Fruit fly (Drosophila melanogaster): ENCODE data around the gene CG3301.

Gene CG3301

DNA sequence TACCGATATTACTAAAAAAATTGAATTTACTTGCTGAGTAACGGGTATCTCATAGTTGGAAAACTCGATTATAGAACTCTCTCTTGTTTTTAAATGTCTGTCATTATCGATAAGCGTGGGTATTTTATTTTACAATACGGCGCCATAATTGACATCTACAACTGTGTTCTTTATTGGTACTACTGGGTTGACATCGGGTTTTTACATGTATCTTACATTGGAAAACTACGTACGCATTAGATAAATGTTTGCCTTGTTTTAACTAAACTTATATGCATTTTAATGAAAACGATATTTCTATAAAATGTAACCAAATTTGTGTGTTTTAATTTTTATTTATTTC is 19.6 kb upstream of the CG3301 start:
- TF ChIP-seq CG12605 (GFP tag; IDR thresholded peaks at IDR 0.05) (no peak), fd96Ca (GFP tag; IDR thresholded peaks at IDR 0.05) (no peak), CG14655 (GFP tag; optimal IDR thresholded peaks at IDR 0.05) (no peak), CG8301 (tag; optimal IDR thresholded peaks at IDR 0.05) (no peak), CG8159 (tag; optimal IDR thresholded peaks at IDR 0.05) (no peak), Pif1B (GFP tag; optimal IDR thresholded peaks at IDR 0.05) (no peak), CG10348 (GFP tag; IDR thresholded peaks at IDR 0.05) (no peak), EcR (GFP tag; optimal IDR thresholded peaks at IDR 0.05) (no peak)

DNA sequence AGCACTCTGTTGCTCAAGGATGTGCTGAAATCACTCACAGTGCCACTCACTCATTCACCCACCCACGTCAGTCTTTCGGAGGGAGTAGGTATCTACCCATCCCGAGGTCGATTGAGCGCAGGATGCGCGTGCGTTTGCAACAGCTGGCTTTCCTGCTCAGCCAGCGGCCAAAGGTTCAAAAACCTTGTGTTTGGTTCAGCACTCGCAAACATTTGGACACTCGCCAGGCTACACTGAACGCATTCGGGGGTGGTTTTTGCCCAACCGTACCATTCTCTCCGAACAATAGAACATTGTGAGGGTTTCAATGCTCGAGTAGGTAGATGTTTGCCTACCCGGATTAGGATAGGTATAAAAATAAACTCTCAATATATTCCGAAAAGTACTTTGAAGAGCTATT is 19.0 kb upstream of the CG3301 start:
- no peak for TF ChIP-seq CG8159 (tag; optimal IDR thresholded peaks at IDR 0.05)
- TF ChIP-seq CG13204 (GFP tag; optimal IDR thresholded peaks at IDR 0.05), result no peak
- no peak for TF ChIP-seq CG14655 (GFP tag; optimal IDR thresholded peaks at IDR 0.05)
- no peak for TF ChIP-seq fd96Ca (GFP tag; IDR thresholded peaks at IDR 0.05)
- TF ChIP-seq Pif1A (GFP tag; optimal IDR thresholded peaks at IDR 0.05), result peak; percentile 1
- TF ChIP-seq Pif1B (GFP tag; optimal IDR thresholded peaks at IDR 0.05), result no peak
- no peak for TF ChIP-seq CG15710 (tag; optimal IDR thresholded peaks at IDR 0.05)
- 0 out of 2 replicates have a peak, but pooled peaks have one; percentile 20 for TF ChIP-seq Ets98B (GFP tag; IDR thresholded peaks at IDR 0.05)
- peak; percentile 82 for TF ChIP-seq EcR (GFP tag; optimal IDR thresholded peaks at IDR 0.05)
- no peak for TF ChIP-seq rn (GFP tag; IDR thresholded peaks at IDR 0.05)
- TF ChIP-seq Snoo (tag; optimal IDR thresholded peaks at IDR 0.05), result no peak
- no peak for TF ChIP-seq CG32121 (GFP tag; IDR thresholded peaks at IDR 0.05)
- no peak for TF ChIP-seq CG12605 (GFP tag; IDR thresholded peaks at IDR 0.05)
- TF ChIP-seq CG4496 (GFP tag; IDR thresholded peaks at IDR 0.05), result no peak
- no peak for TF ChIP-seq CG9948 (tag; optimal IDR thresholded peaks at IDR 0.05)
- no peak for TF ChIP-seq CG10348 (GFP tag; IDR thresholded peaks at IDR 0.05)

DNA sequence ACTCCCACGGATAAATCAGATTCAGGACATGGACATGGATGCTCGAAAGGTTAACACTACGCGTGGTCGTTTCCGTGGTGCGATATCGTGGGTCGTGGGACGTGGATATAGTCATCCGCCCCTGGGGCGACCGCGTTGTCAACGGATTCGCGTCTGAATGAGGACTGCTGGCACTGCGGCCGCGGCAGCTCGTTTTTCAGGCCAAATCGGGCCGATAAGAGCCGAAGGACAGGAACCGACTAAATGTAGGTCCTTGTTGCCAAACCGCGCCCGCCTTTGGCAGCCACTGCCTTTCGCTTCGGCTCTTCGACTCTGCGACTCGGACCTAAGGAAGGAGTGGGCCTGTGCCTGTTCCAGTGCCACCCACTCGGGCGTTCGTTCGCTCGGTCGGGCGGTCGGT is 17.8 kb upstream of the CG3301 start, which contains the start of gene SIFaR:
Gene SIFaR, minus strand, starts transcription at position 166 of the 400 bp plus-strand sequence.
- no peak for TF ChIP-seq CG32121 (GFP tag; IDR thresholded peaks at IDR 0.05)
- no peak for TF ChIP-seq Snoo (tag; optimal IDR thresholded peaks at IDR 0.05)
- TF ChIP-seq fd96Ca (GFP tag; IDR thresholded peaks at IDR 0.05), result no peak
- TF ChIP-seq CG17806 (tag; optimal IDR thresholded peaks at IDR 0.05), result no peak
- TF ChIP-seq EcR (GFP tag; optimal IDR thresholded peaks at IDR 0.05), result no peak
- TF ChIP-seq CG13204 (GFP tag; optimal IDR thresholded peaks at IDR 0.05), result no peak
- TF ChIP-seq D1 (tag; optimal IDR thresholded peaks at IDR 0.05), result no peak
- no peak for TF ChIP-seq CG9948 (tag; optimal IDR thresholded peaks at IDR 0.05)
- TF ChIP-seq CG8301 (tag; optimal IDR thresholded peaks at IDR 0.05), result no peak
- no peak for TF ChIP-seq CG14655 (GFP tag; optimal IDR thresholded peaks at IDR 0.05)
- TF ChIP-seq CG8159 (tag; optimal IDR thresholded peaks at IDR 0.05), result no peak
- no peak for TF ChIP-seq CG15710 (tag; optimal IDR thresholded peaks at IDR 0.05)
- TF ChIP-seq gl (tag; optimal IDR thresholded peaks at IDR 0.05), result no peak
- no peak for TF ChIP-seq Ets98B (GFP tag; IDR thresholded peaks at IDR 0.05)
- TF ChIP-seq CG12605 (GFP tag; IDR thresholded peaks at IDR 0.05), result no peak
- no peak for TF ChIP-seq rn (GFP tag; IDR thresholded peaks at IDR 0.05)

DNA sequence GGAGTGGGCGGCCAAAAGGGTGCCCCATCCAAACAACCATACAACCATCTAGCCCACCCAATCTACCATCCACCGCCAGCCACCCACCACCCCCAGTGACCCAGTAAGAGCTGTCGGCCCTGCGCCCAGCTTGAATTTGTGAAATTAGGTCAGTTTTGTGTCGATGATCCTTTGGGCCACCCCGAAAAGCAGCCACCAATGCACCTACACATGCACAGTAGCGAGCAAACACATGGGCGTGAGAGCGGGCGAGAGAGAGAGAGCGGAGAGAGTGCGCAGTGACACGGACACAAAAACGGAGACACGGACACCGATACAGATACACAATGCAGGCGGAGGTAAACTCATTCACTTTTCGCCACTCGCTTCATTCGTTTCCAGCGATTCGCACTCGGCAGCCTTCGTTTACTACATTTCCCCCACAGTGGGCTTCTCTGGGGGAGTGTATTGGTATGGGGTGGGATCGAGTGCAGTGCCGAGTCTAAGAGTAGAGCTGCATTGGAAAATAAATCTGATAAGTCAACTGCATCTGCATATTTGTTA is 13.1 kb upstream of the CG3301 start:
- TF ChIP-seq D1 (tag; optimal IDR thresholded peaks at IDR 0.05), result no peak
- peak; percentile 85 for TF ChIP-seq EcR (GFP tag; optimal IDR thresholded peaks at IDR 0.05)

DNA sequence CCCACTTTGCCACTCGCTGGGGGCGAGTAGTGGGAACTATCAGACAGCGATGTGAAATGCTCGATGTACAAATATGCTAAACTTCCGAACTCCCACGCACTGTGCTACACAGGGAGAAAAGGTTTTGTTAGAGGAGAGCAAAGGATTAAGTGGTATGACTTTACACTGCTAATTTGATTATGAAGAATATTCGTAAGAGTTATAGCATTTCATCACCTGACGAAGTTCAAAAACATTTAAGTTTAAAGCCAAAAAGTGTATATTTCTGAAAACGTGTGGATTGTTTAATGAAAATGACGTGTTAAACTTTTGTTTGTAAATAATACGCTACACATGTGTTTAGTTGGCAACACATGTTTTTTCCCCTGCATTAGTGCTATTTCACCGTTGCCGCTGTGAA is 12.4 kb upstream of the CG3301 start:
- TF ChIP-seq CG15710 (tag; optimal IDR thresholded peaks at IDR 0.05) (no peak), rn (GFP tag; IDR thresholded peaks at IDR 0.05) (no peak)

DNA sequence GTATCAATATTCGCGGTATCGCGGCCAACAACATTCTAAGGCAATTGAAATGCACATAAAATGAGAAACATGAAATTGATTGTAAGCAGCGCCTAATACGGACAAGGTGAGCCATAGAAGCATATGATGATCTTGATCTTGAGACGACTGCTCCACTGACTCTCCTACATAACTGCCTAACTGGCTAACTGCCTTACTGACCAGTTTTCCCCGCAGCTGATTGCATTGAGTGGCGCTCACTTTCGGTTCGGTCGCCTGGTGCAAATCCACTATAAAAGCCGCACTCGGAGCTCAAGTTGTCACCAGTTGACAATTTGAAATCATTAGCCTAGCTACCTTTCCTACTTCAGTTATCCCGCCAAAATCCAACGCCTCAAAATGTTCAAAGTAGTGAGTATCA is 6.8 kb upstream of the CG3301 start, which contains the start of gene CG17298:
Gene CG17298, plus strand, starts transcription at position 301 of the 400 bp plus-strand sequence.
- TF ChIP-seq Pif1A (GFP tag; optimal IDR thresholded peaks at IDR 0.05) (no peak), CG4496 (GFP tag; IDR thresholded peaks at IDR 0.05) (no peak), EcR (GFP tag; optimal IDR thresholded peaks at IDR 0.05) (no peak), CG13204 (GFP tag; optimal IDR thresholded peaks at IDR 0.05) (no peak), CG17806 (tag; optimal IDR thresholded peaks at IDR 0.05) (no peak), CG15710 (tag; optimal IDR thresholded peaks at IDR 0.05) (no peak), CG14655 (GFP tag; optimal IDR thresholded peaks at IDR 0.05) (no peak), CG9948 (tag; optimal IDR thresholded peaks at IDR 0.05) (no peak), Ets98B (GFP tag; IDR thresholded peaks at IDR 0.05) (no peak), rn (GFP tag; IDR thresholded peaks at IDR 0.05) (no peak)

DNA sequence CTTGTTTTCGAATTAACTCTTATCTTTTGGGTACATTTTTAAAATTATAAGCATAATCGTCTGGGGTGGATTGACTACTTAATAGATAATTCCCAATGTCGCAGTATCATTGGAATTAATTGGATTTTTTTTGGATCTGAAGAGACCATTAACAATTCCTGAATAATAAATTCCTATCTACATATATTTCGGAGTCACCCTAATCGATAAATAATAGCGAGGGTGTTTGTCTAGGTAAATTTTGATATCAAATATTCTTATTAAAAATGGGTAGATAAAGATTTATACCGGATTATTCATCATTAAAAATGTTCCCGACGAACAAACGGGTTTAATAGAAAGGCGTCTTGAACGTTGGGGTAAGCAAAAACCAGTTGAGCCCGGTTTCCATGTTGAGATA is 1.2 kb downstream of the CG3301 start:
- TF ChIP-seq CG8301 (tag; optimal IDR thresholded peaks at IDR 0.05), result no peak
- no peak for TF ChIP-seq CG14655 (GFP tag; optimal IDR thresholded peaks at IDR 0.05)
- no peak for TF ChIP-seq CG17806 (tag; optimal IDR thresholded peaks at IDR 0.05)
- TF ChIP-seq CG15710 (tag; optimal IDR thresholded peaks at IDR 0.05), result no peak
- TF ChIP-seq Ets98B (GFP tag; IDR thresholded peaks at IDR 0.05), result no peak
- TF ChIP-seq CG8159 (tag; optimal IDR thresholded peaks at IDR 0.05), result no peak
- no peak for TF ChIP-seq Pif1A (GFP tag; optimal IDR thresholded peaks at IDR 0.05)
- TF ChIP-seq CG32121 (GFP tag; IDR thresholded peaks at IDR 0.05), result no peak
- TF ChIP-seq CG4496 (GFP tag; IDR thresholded peaks at IDR 0.05), result no peak
- TF ChIP-seq gl (tag; optimal IDR thresholded peaks at IDR 0.05), result no peak
- no peak for TF ChIP-seq CG12605 (GFP tag; IDR thresholded peaks at IDR 0.05)
- no peak for TF ChIP-seq Snoo (tag; optimal IDR thresholded peaks at IDR 0.05)
- TF ChIP-seq CG9948 (tag; optimal IDR thresholded peaks at IDR 0.05), result no peak
- no peak for TF ChIP-seq D1 (tag; optimal IDR thresholded peaks at IDR 0.05)
- TF ChIP-seq fd96Ca (GFP tag; IDR thresholded peaks at IDR 0.05), result no peak
- TF ChIP-seq EcR (GFP tag; optimal IDR thresholded peaks at IDR 0.05), result no peak
- TF ChIP-seq rn (GFP tag; IDR thresholded peaks at IDR 0.05), result no peak

Data from whole organism, pupa.